Worm (Caenorhabditis elegans) whole organism, L2 larva: Measurements from ENCODE around the gene C08B6.3.

ENCODE experiments used
- elt-1 ChIP-seq: fragments of 150-350 bp; optimal IDR thresholded peaks from 2 replicates; lab custom pipeline; 2014; ENCODE audit warnings: missing biosample characterization, missing genetic modification characterization
- gmeb-1 ChIP-seq: fragments of 150-350 bp; optimal IDR thresholded peaks from 2 replicates; lab custom pipeline; 2014; ENCODE audit warnings: missing biosample characterization, missing genetic modification characterization
- lin-11 ChIP-seq: fragments of 150-350 bp; sonication (generic microtip); optimal IDR thresholded peaks from 2 replicates; lab custom pipeline; 2014; ENCODE audit warnings: missing biosample characterization, missing genetic modification characterization, inconsistent platforms, mixed read lengths
- mdl-1 ChIP-seq, 2 experiments: fragments of 150-350 bp in 1 of 2; sonication (generic microtip) in 1 of 2; optimal IDR thresholded peaks; 2 replicates each; lab custom pipeline; 2017; ENCODE audit warnings: missing biosample characterization in 2 of 2, missing genetic modification characterization in 2 of 2
- nhr-11 ChIP-seq: fragments of 150-350 bp; optimal IDR thresholded peaks from 2 replicates; lab custom pipeline; 2014; ENCODE audit warnings: missing biosample characterization, missing genetic modification characterization
- nhr-12 ChIP-seq: fragments of 150-350 bp; optimal IDR thresholded peaks from 2 replicates; lab custom pipeline; 2014; ENCODE audit warnings: missing biosample characterization, missing genetic modification characterization
- nhr-23 ChIP-seq: fragments of 150-350 bp; optimal IDR thresholded peaks from 2 replicates; lab custom pipeline; 2014; ENCODE audit warnings: missing biosample characterization, missing genetic modification reagents, missing genetic modification characterization
- nhr-237 ChIP-seq: fragments of 150-350 bp; optimal IDR thresholded peaks from 2 replicates; lab custom pipeline; 2014; ENCODE audit warnings: missing biosample characterization, missing genetic modification characterization
- sem-4 ChIP-seq: fragments of 150-350 bp; optimal IDR thresholded peaks from 2 replicates; lab custom pipeline; 2014; ENCODE audit warnings: missing biosample characterization, missing genetic modification reagents, missing genetic modification characterization
- unc-39 ChIP-seq: fragments of 150-350 bp; optimal IDR thresholded peaks from 2 replicates; lab custom pipeline; 2014; ENCODE audit warnings: missing biosample characterization, missing genetic modification characterization
- unc-62 ChIP-seq: fragments of 150-350 bp; optimal IDR thresholded peaks from 2 replicates; lab custom pipeline; 2014; ENCODE audit warnings: missing biosample characterization, missing genetic modification reagents, missing genetic modification characterization
- zag-1 ChIP-seq: fragments of 150-350 bp; optimal IDR thresholded peaks from 2 replicates; lab custom pipeline; 2014; ENCODE audit warnings: missing biosample characterization, missing genetic modification characterization
- ztf-1 ChIP-seq: fragments of 200-800 bp; sonication (Bioruptor generic); conservative IDR thresholded peaks from 2 replicates; pipeline ENCODE4 v1.3.6; 2022; ENCODE audit warnings: missing genetic modification characterization, missing compliant biosample characterization

DNA sequence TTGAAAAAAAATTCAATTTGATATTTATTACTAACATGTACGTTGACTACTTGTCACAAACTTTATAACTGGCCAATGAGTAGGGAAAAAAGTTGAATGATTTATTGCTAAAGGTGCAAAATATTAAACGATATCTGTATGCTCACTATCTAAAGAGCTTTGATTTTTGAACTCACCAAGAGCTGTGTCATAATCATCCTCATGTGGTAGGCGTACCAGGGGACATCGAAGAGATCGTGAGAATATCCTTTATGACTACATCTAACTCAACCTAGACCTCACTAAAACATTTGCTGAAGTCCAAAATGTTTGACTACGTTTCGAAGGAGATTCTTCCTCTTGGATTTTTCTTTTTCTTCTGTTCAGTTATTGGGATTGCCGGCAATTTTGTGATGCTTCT, 40.2 kb upstream of the C08B6.3 start, which contains the start of gene srsx-28:
- TF ChIP-seq zag-1 (tag; lab: Kevin White, UChicago): no peak
- no peak for TF ChIP-seq nhr-23 (tag; lab: Kevin White, UChicago)
- TF ChIP-seq mdl-1 (tag; optimal IDR thresholded peaks at IDR 0.05; lab: Kevin White, UChicago): no peak
- no peak for TF ChIP-seq unc-39 (tag; lab: Kevin White, UChicago)
- TF ChIP-seq ztf-1 (GFP tag; lab: Robert Waterston, UW): no peak
- no peak for TF ChIP-seq gmeb-1 (tag; lab: Kevin White, UChicago)
- TF ChIP-seq lin-11 (tag; lab: Kevin White, UChicago): no peak
- no peak for TF ChIP-seq sem-4 (tag; lab: Kevin White, UChicago)
- no peak for TF ChIP-seq elt-1 (tag; lab: Kevin White, UChicago)
- TF ChIP-seq nhr-237 (tag; lab: Kevin White, UChicago): no peak
- no peak for TF ChIP-seq nhr-12 (tag; lab: Kevin White, UChicago)
- TF ChIP-seq nhr-11 (tag; lab: Kevin White, UChicago): no peak
- TF ChIP-seq unc-62 (GFP tag; lab: Kevin White, UChicago): no peak
